Fruit fly (Drosophila melanogaster): ENCODE results near the gene CG15312.

Gene CG15312

dm6 chrX:10008576-10009260 lies 62.0 kb downstream of the CG15312 start, which contains the start of gene CG33557:
TSS of gene CG33557 (plus strand) at chrX:10009210.
- TF ChIP-seq CG8281 (tag; optimal IDR thresholded peaks at IDR 0.05) (peak; percentile 96), D19B (GFP tag; optimal IDR thresholded peaks at IDR 0.05) (no peak), Ets65A (GFP tag) (peak; percentile 77), twi (tag; optimal IDR thresholded peaks at IDR 0.05) (peak; percentile 85)
